Fruit fly (Drosophila melanogaster) whole organism, wandering third instar larva: ENCODE measurements around the gene fbl.

Experiments
- Abd-B ChIP-seq: fragments of >200 bp; optimal IDR thresholded peaks from 2 replicates; lab custom pipeline; 2017; ENCODE audit warnings: missing biosample characterization, missing genetic modification characterization
- CG32264 ChIP-seq: fragments of 200-800 bp; sonication (Bioruptor generic); optimal IDR thresholded peaks from 2 replicates; lab custom pipeline; 2016; ENCODE audit warnings: missing biosample characterization, missing genetic modification characterization
- CG9705 ChIP-seq: fragments of 200-800 bp; sonication (Bioruptor generic); optimal IDR thresholded peaks from 2 replicates; lab custom pipeline; 2018; ENCODE audit warnings: missing biosample characterization, mild to moderate bottlenecking, missing genetic modification characterization
- CrebA ChIP-seq: fragments of 200-800 bp; sonication (Bioruptor generic); optimal IDR thresholded peaks from 2 replicates; lab custom pipeline; 2016; ENCODE audit warnings: missing biosample characterization, mild to moderate bottlenecking, missing genetic modification characterization, borderline replicate concordance
- GATAd ChIP-seq: sonication (Bioruptor generic); optimal IDR thresholded peaks from 2 replicates; lab custom pipeline; 2016; ENCODE audit warnings: missing biosample characterization, missing genetic modification characterization
- HLH106 ChIP-seq: fragments of 200-800 bp; optimal IDR thresholded peaks from 3 replicates; lab custom pipeline; 2019; ENCODE audit warnings: missing biosample characterization, mild to moderate bottlenecking, missing genetic modification characterization, moderate library complexity
- Hnf4 ChIP-seq: fragments of 200-800 bp; sonication (Bioruptor generic); optimal IDR thresholded peaks from 2 replicates; lab custom pipeline; 2016; ENCODE audit warnings: missing biosample characterization, mild to moderate bottlenecking, missing genetic modification characterization
- Hr78 ChIP-seq: fragments of >200 bp; optimal IDR thresholded peaks from 2 replicates; lab custom pipeline; 2017; ENCODE audit warnings: missing biosample characterization, missing genetic modification characterization
- Hr83 ChIP-seq: fragments of 200-300 bp; sonication (Bioruptor generic); optimal IDR thresholded peaks from 2 replicates; lab custom pipeline; 2016; ENCODE audit warnings: missing biosample characterization, mild to moderate bottlenecking, missing genetic modification characterization, moderate library complexity; ENCODE audit not compliant: poor library complexity, severe bottlenecking
- Jra ChIP-seq: sonication (Bioruptor generic); optimal IDR thresholded peaks from 2 replicates; lab custom pipeline; 2016; ENCODE audit warnings: missing biosample characterization, missing genetic modification characterization
- Mio ChIP-seq: sonication (Bioruptor generic); optimal IDR thresholded peaks from 2 replicates; lab custom pipeline; 2016; ENCODE audit warnings: missing biosample characterization, missing genetic modification characterization
- N ChIP-seq: fragments of >200 bp; optimal IDR thresholded peaks from 2 replicates; lab custom pipeline; 2018; ENCODE audit warnings: missing biosample characterization, missing external identifiers, missing genetic modification characterization
- OdsH ChIP-seq: fragments of 200-800 bp; sonication (Bioruptor generic); optimal IDR thresholded peaks from 2 replicates; lab custom pipeline; 2016; ENCODE audit warnings: missing biosample characterization, mild to moderate bottlenecking, missing genetic modification characterization
- Rel ChIP-seq, 2 experiments: fragments of 200-800 bp; sonication (Bioruptor generic) in 1 of 2; optimal IDR thresholded peaks; 2 replicates in 1 of 2; 3 replicates in 1 of 2; lab custom pipeline; 2016 to 2019; ENCODE audit warnings: mild to moderate bottlenecking in 2 of 2, missing biosample characterization in 2 of 2, missing genetic modification characterization in 2 of 2, moderate library complexity in 1 of 2
- Sp1 ChIP-seq: fragments of 200-800 bp; sonication (Bioruptor generic); optimal IDR thresholded peaks from 3 replicates; lab custom pipeline; 2019; ENCODE audit warnings: missing biosample characterization, mild to moderate bottlenecking, missing genetic modification characterization, moderate library complexity
- Vsx2 ChIP-seq: fragments of 200-300, 225-300 bp; sonication (Bioruptor generic); optimal IDR thresholded peaks from 2 replicates; lab custom pipeline; 2018; ENCODE audit warnings: missing biosample characterization, missing genetic modification characterization; ENCODE audit not compliant: partially characterized antibody
- br ChIP-seq: fragments of 200-800 bp; sonication (Bioruptor generic); optimal IDR thresholded peaks from 2 replicates; lab custom pipeline; 2016; ENCODE audit warnings: missing biosample characterization, missing genetic modification characterization
- brk ChIP-seq: fragments of 200-800 bp; sonication (Bioruptor generic); optimal IDR thresholded peaks from 2 replicates; lab custom pipeline; 2016; ENCODE audit warnings: missing biosample characterization, mild to moderate bottlenecking, missing genetic modification characterization
- dl ChIP-seq, 2 experiments: fragments of 175-275, 200-275 bp in 1 of 2; fragments of 200-275 bp in 1 of 2; sonication (Bioruptor generic); optimal IDR thresholded peaks; lab custom pipeline; 2018; ENCODE audit warnings: mild to moderate bottlenecking in 2 of 2, missing biosample characterization in 2 of 2, missing genetic modification characterization in 2 of 2, moderate library complexity in 2 of 2; ENCODE audit not compliant: partially characterized antibody in 2 of 2, insufficient read depth in 1 of 2
- dmrt93B ChIP-seq: fragments of 200-800 bp; sonication (Bioruptor generic); optimal IDR thresholded peaks from 2 replicates; lab custom pipeline; 2018; ENCODE audit warnings: missing biosample characterization, mild to moderate bottlenecking, missing genetic modification characterization
- dsf ChIP-seq: sonication (Bioruptor generic); optimal IDR thresholded peaks from 2 replicates; lab custom pipeline; 2016; ENCODE audit warnings: missing biosample characterization, missing genetic modification characterization, borderline replicate concordance
- ey ChIP-seq: fragments of 200-800 bp; sonication (Bioruptor generic); optimal IDR thresholded peaks from 2 replicates; lab custom pipeline; 2016; ENCODE audit warnings: missing biosample characterization, missing genetic modification characterization
- foxo ChIP-seq, 2 experiments: fragments of 200-800 bp; sonication (Bioruptor generic); optimal IDR thresholded peaks; 2 replicates in 1 of 2; 3 replicates in 1 of 2; lab custom pipeline; 2016 to 2017; ENCODE audit warnings: missing biosample characterization in 2 of 2, missing genetic modification characterization in 2 of 2
- fru ChIP-seq: fragments of 200-800 bp; sonication (Bioruptor generic); optimal IDR thresholded peaks from 3 replicates; lab custom pipeline; 2016; ENCODE audit warnings: missing biosample characterization, mild to moderate bottlenecking, missing genetic modification characterization
- h ChIP-seq: fragments of 200-800 bp; sonication (Bioruptor generic); optimal IDR thresholded peaks from 3 replicates; lab custom pipeline; 2016; ENCODE audit warnings: missing biosample characterization, mild to moderate bottlenecking, missing genetic modification characterization
- jim ChIP-seq: fragments of 175-275, 200-325 bp; sonication (Bioruptor generic); optimal IDR thresholded peaks from 2 replicates; lab custom pipeline; 2016; ENCODE audit warnings: missing biosample characterization, mild to moderate bottlenecking, missing genetic modification characterization
- pan ChIP-seq: fragments of >200 bp; optimal IDR thresholded peaks from 2 replicates; lab custom pipeline; 2017
- psq ChIP-seq: fragments of 200-800 bp; sonication (Bioruptor generic); optimal IDR thresholded peaks from 3 replicates; lab custom pipeline; 2017; ENCODE audit warnings: missing biosample characterization, mild to moderate bottlenecking, missing genetic modification characterization, moderate library complexity
- rgr ChIP-seq: fragments of 200-800 bp; sonication (Bioruptor generic); optimal IDR thresholded peaks from 3 replicates; lab custom pipeline; 2016; ENCODE audit warnings: missing biosample characterization, mild to moderate bottlenecking, missing genetic modification characterization
- sage ChIP-seq: fragments of 200-800 bp; sonication (Bioruptor generic); optimal IDR thresholded peaks from 2 replicates; lab custom pipeline; 2016; ENCODE audit warnings: missing biosample characterization, mild to moderate bottlenecking, missing genetic modification characterization
- sv ChIP-seq: fragments of 200-800 bp; sonication (Bioruptor generic); optimal IDR thresholded peaks from 3 replicates; lab custom pipeline; 2016; ENCODE audit warnings: missing biosample characterization, missing genetic modification characterization
- tai ChIP-seq: sonication (Bioruptor generic); optimal IDR thresholded peaks from 2 replicates; lab custom pipeline; 2016; ENCODE audit warnings: missing biosample characterization, missing genetic modification characterization
- usp ChIP-seq: fragments of >200 bp; optimal IDR thresholded peaks from 2 replicates; lab custom pipeline; 2017; ENCODE audit warnings: missing biosample characterization, missing genetic modification characterization
- woc ChIP-seq: sonication (Bioruptor generic); optimal IDR thresholded peaks from 2 replicates; lab custom pipeline; 2016; ENCODE audit warnings: missing biosample characterization, mild to moderate bottlenecking, missing genetic modification characterization

Gene fbl

DNA sequence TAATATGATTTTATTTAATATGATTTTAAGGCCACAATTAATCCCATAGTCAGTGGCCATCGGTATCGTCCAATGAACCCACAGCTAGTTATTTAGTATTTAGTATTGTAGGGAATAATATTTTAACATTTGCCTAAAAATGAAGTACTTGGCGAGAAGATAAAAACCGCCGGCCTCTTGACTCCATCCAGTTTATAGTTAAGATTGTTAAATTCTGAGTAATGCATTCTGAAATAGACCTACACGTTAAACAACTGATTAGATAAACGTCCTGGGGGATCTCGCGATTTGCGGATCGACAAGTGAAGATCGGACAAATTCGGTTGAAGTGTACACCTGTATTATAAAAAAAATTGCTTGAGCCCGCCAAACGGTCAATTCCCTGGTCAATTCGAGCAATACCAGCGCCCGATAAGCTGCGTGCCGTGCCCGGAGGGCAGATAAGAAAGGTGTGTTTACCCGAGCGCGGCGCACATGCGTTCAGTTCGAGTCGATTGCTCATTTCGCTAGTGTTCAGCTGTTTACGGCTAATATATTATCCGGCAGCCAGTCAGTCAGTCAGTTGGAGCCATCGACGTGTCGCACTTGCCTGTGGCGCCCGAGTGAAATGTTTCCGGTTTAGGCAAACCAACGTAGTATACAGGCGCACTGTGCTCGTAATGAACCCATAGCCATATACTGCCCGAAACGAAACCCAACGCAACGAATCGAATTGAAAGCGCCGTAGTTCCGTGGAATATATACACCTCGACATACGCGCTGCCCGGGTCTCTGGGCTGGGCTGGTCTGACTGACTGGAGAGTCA, 3.0 kb downstream of the fbl start:
- TF ChIP-seq h, result peak; percentile 59
- TF ChIP-seq pan (lab: Kevin White, UChicago), result no peak
- TF ChIP-seq sv, result no peak
- peak; percentile 37 for TF ChIP-seq Hr83 (GFP tag; lab: Kevin White, UChicago)
- TF ChIP-seq Sp1 (GFP tag; lab: Kevin White, UChicago), result peak; percentile 5
- no peak for TF ChIP-seq Mio (GFP tag; lab: Kevin White, UChicago)
- no peak for TF ChIP-seq Rel (GFP tag; optimal IDR thresholded peaks at IDR 0.05; lab: Kevin White, UChicago)
- TF ChIP-seq Rel (tag; optimal IDR thresholded peaks at IDR 0.05; lab: Kevin White, UChicago), result peak; percentile 79
- no peak for TF ChIP-seq foxo (GFP tag; optimal IDR thresholded peaks at IDR 0.05; lab: Kevin White, UChicago)
- peak; percentile 0 for TF ChIP-seq Jra (GFP tag; lab: Kevin White, UChicago)
- TF ChIP-seq CG32264 (GFP tag; lab: Kevin White, UChicago), result no peak
- TF ChIP-seq, all 38 proteins: peak for 5

DNA sequence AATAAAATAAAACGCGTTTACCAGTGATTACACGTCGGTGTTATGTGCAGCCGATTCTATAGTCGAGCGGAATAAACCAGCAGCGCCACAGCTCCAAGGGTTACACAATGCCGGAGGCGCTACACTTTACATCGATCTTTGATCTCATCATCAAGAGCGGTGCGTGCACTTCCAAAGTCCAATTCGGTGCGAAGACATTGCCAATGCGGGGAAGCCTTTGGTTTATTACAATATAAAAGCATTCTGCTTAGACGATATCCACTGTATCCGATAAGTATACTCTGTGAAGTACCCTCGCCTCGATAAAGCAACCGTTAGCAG, 3.6 kb downstream of the fbl start:
- TF ChIP-seq CG9705 (GFP tag; lab: Kevin White, UChicago) (no peak), CG32264 (GFP tag; lab: Kevin White, UChicago) (no peak), brk (GFP tag; lab: Kevin White, UChicago) (no peak), Mio (GFP tag; lab: Kevin White, UChicago) (no peak)

DNA sequence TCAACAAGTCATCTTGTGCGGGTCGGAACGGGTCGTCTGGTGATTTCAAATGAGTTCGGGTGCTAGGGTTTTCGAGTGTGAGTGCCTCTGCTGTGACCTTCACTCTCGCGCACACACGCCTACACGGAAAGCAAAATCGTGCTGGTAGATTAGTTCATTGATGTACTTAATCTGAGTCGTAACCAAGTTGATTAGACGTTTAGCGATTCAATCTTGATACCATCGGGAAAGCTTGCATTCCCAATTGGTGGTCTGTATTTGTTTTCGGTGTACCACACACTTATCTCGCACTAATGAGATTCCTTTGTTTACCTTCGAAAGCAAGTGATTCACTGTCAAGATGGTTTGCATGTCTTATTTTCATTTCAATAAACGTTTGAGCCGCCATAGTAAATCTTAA, 4.8 kb downstream of the fbl start:
- TF ChIP-seq ey (GFP tag; lab: Kevin White, UChicago) (peak; percentile 57), foxo (GFP tag; optimal IDR thresholded peaks at IDR 0.05; lab: Kevin White, UChicago) (peak in 1 of 2 experiments; percentile 44), usp (GFP tag; lab: Kevin White, UChicago) (no peak), Vsx2 (GFP tag; lab: Kevin White, UChicago) (no peak), fru (peak; percentile 24), brk (GFP tag; lab: Kevin White, UChicago) (peak; percentile 20), OdsH (GFP tag; lab: Kevin White, UChicago) (peak; percentile 40), h (peak; percentile 73), rgr (GFP tag; lab: Kevin White, UChicago) (peak; percentile 51)
- TF ChIP-seq, all 38 proteins: peak for 7

DNA sequence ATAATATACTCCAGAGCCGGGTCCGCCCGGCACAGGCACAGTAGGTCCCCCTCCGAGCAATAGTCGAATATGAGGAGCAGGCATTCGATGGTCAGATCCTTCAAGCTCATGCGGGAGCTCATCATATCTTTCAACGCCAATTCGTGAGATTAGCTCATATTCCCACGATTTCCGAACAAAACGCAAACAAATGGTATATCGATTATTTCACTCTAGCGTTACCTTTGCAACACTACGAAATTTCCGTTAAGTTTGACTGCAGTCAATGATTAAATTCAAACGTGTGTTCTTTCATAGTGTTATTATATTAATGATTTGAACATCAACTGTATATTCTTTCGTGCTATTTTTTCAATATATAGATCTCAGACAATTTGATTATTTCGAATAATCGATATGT, 9.1 kb downstream of the fbl start, which contains the start of gene CG33969:
TSS of gene CG33969 (minus strand) at position 197 of the 400 bp plus-strand sequence.
- peak; percentile 11 for TF ChIP-seq Jra (GFP tag; lab: Kevin White, UChicago)
- TF ChIP-seq tai (GFP tag; lab: Kevin White, UChicago), result no peak
- no peak for TF ChIP-seq dsf (GFP tag; lab: Kevin White, UChicago)
- no peak for TF ChIP-seq GATAd (GFP tag; lab: Kevin White, UChicago)
- TF ChIP-seq ey (GFP tag; lab: Kevin White, UChicago), result no peak
- TF ChIP-seq CG9705 (GFP tag; lab: Kevin White, UChicago), result no peak
- peak; percentile 8 for TF ChIP-seq h
- no peak for TF ChIP-seq CrebA (GFP tag; lab: Kevin White, UChicago)
- no peak for TF ChIP-seq Rel (GFP tag; optimal IDR thresholded peaks at IDR 0.05; lab: Kevin White, UChicago)
- TF ChIP-seq Rel (tag; optimal IDR thresholded peaks at IDR 0.05; lab: Kevin White, UChicago), result peak; percentile 49
- TF ChIP-seq OdsH (GFP tag; lab: Kevin White, UChicago), result no peak

- TF ChIP-seq h (peak; percentile 68), Hnf4 (GFP tag; lab: Kevin White, UChicago) (peak; percentile 30), dmrt93B (GFP tag; lab: Kevin White, UChicago) (no peak), fru (peak; percentile 68), Sp1 (GFP tag; lab: Kevin White, UChicago) (peak; percentile 46), sage (GFP tag; lab: Kevin White, UChicago) (no peak), usp (GFP tag; lab: Kevin White, UChicago) (no peak), Hr78 (GFP tag; lab: Kevin White, UChicago) (no peak), br (peak; percentile 53), CG9705 (GFP tag; lab: Kevin White, UChicago) (no peak), CrebA (GFP tag; lab: Kevin White, UChicago) (no peak), tai (GFP tag; lab: Kevin White, UChicago) (no peak), Hr83 (GFP tag; lab: Kevin White, UChicago) (peak; percentile 3), rgr (GFP tag; lab: Kevin White, UChicago) (peak; percentile 62), Jra (GFP tag; lab: Kevin White, UChicago) (no peak), woc (GFP tag; lab: Kevin White, UChicago) (peak; percentile 50), HLH106 (peak; percentile 25), OdsH (GFP tag; lab: Kevin White, UChicago) (peak; percentile 58), psq (GFP tag; lab: Kevin White, UChicago) (peak; percentile 59), N (GFP tag; lab: Kevin White, UChicago) (no peak), GATAd (GFP tag; lab: Kevin White, UChicago) (no peak), dl (GFP tag; optimal IDR thresholded peaks at IDR 0.05; lab: Kevin White, UChicago; ENCODE audit: insufficient read depth in 1 of 2, partially characterized antibody in 2 of 2) (no peak), sv (peak; percentile 8), dsf (GFP tag; lab: Kevin White, UChicago) (no peak), Abd-B (GFP tag; lab: Kevin White, UChicago) (no peak), ey (GFP tag; lab: Kevin White, UChicago) (peak; percentile 54), jim (GFP tag; lab: Kevin White, UChicago) (no peak)
Measured at dm6 chr3L:20395257-20395909, 11.2 kb downstream of the fbl start.
